Fruit fly (Drosophila melanogaster) S2 (cell line): ENCODE data around the gene CG13449.

Source experiments
- CG8478 ChIP-seq: fragments of >200 bp; optimal IDR thresholded peaks from 2 replicates; lab custom pipeline; 2018
- CTCF ChIP-seq, 2 experiments: fragments of >200 bp; optimal IDR thresholded peaks; 2 replicates each; lab custom pipeline; 2018

Gene CG13449

dm6 chr3L:15600051-15600450 lies 12.6 kb downstream of the CG13449 start:
- no peak for TF ChIP-seq CTCF (optimal IDR thresholded peaks at IDR 0.05; lab: Kevin White, UChicago)
- no peak for TF ChIP-seq CG8478 (lab: Kevin White, UChicago)

DNA sequence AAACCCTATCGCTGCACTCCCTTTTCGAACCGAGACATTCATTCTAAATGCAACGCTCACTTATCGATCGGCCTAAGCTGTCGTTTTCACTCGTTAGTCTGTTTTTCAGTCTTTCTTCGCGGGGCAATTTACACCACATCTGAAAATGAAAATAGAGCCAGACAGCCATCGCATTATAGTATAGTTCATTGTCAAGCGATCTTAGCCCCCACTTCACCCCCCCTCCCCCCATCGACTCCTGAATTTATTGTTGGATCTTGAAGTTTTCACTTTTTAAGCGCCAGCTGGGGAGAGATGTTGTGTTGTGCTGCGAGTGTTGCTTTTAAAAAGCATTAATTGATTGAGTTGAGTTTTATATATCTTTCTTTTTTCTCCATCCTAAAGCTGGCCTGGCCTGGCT lies 13.4 kb downstream of the CG13449 start:
- TF ChIP-seq CG8478 (lab: Kevin White, UChicago) (no peak), CTCF (optimal IDR thresholded peaks at IDR 0.05; lab: Kevin White, UChicago) (no peak)

dm6 chr3L:15597945-15598344 lies 14.7 kb downstream of the CG13449 start:
- TF ChIP-seq CTCF (optimal IDR thresholded peaks at IDR 0.05; lab: Kevin White, UChicago) = no peak
- no peak for TF ChIP-seq CG8478 (lab: Kevin White, UChicago)

DNA sequence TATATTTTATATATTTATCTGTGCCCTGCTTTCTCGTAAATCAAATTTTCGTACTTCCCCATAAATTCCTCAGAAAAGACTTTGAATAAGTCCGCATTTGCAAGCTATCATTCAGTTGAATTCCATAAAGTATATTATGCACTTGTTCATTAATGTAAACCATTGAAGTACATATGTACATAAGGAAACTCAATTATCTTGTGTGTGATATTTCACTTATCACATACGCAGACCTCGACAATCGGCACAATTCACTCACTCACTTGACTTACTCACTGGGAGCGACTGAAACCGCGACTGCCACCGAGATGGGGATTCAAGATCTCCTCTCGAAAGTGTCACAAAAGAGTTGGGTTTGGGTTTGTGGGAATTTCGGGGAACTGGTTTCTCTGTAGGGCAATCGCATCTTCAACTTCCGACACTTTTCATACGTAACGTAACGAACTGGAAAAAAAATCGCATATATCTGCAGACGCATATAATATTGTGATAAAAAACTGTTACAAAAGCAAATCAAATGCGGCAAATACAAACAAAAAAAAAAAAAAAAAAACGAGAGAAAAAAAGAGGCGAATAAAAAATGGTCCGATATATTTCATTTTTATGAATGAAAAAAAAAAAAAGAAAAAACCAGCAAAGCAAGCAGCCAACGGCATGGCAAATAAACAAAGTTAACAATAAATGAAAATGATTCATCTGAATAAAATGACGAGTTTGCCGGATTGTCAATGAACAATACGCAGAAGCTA lies 15.4 kb downstream of the CG13449 start:
- TF ChIP-seq CG8478 (lab: Kevin White, UChicago) (no peak), CTCF (optimal IDR thresholded peaks at IDR 0.05; lab: Kevin White, UChicago) (no peak)

DNA sequence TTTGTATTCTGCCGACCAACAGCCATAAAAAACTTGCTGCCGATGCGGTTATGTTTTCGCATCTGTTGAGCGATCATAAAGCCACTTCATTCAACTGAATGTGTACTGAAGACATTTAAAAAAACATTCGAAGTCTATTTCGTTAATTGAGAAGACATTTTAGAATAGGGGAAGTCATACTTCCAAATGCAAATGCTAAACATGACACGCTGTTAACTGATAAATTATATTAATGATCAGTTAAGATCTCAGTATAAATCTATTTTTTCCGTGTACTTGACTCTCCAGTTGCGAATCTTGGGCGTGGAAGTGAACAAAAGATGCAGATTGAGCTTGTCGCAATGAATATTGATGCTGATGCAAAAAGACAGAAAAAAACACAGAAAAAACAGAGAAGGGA lies 16.6 kb downstream of the CG13449 start:
- TF ChIP-seq CTCF (optimal IDR thresholded peaks at IDR 0.05; lab: Kevin White, UChicago) (no peak), CG8478 (lab: Kevin White, UChicago) (no peak)

DNA sequence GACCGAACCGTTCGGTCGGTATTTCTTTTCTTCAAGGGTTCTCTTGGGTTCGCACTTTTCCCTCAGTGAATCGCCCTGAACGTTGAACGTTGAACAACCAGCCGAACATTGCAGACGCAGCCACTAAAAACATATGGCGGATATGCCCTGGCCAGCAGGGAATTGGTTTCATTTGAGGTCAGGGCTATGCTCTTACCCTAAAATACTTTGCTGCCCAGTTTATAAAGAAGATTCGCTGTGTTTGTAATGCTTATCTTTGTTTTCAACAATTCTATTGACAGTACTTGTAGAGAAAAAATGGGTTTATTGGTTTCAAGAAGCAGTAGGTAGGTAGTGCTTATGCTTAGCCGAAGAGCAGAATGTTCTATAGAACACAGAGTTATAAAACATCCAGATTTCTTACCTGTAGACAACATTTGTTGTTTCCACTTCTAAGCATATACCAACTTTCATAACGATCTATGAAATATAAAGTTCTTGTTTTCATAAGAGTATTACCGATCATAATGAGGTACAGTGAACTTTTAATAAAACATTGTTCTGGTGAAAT lies 17.4 kb downstream of the CG13449 start:
- TF ChIP-seq CG8478 (lab: Kevin White, UChicago) = no peak
- TF ChIP-seq CTCF (optimal IDR thresholded peaks at IDR 0.05; lab: Kevin White, UChicago) = no peak

DNA sequence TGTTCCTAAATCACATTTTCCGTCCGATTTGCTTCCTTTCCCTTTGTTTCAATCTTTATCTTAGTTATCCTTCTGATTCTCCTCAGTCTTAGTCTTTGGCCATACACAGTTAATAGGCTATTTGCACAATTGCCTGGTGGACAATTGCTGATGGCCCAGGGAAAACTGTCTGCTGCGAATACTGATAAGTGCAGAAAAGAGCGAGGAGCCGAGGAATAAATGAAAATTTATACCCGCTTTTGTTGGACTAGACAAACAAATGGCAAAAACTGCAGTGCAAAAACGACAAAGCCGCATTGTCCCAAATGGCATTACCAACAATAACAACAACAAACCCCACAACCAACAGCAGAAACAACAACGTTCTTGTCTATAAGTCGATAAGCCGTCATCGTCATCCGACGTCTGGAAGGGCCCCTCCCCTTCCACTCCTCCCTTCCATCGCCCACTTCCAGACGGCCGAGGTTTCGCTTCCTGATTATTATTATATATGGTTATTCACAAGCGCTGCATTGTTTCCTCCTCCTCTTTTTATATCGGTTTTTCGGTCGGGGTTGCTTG lies 18.5 kb downstream of the CG13449 start:
- TF ChIP-seq CTCF (optimal IDR thresholded peaks at IDR 0.05; lab: Kevin White, UChicago) (no peak), CG8478 (lab: Kevin White, UChicago) (no peak)

DNA sequence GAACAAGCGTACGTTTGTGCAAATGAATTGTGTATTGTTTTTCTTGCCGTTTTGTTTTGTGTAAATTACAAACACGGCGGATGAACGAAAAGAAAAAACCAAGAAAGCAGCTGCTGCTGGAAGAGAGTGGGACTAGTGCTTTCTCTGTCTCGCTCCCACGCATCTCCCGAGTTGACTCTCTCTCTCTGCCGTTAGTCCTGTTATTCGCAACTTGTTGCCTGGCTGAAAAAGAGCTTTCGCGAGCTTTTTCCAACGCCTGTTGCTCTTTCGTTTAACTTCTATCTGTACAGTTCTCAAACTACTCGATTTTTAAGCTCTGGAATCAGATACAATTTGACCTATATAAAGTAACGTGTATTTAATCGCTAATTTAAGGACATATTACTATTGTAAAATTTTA lies 19.2 kb downstream of the CG13449 start:
- no peak for TF ChIP-seq CG8478 (lab: Kevin White, UChicago)
- no peak for TF ChIP-seq CTCF (optimal IDR thresholded peaks at IDR 0.05; lab: Kevin White, UChicago)

DNA sequence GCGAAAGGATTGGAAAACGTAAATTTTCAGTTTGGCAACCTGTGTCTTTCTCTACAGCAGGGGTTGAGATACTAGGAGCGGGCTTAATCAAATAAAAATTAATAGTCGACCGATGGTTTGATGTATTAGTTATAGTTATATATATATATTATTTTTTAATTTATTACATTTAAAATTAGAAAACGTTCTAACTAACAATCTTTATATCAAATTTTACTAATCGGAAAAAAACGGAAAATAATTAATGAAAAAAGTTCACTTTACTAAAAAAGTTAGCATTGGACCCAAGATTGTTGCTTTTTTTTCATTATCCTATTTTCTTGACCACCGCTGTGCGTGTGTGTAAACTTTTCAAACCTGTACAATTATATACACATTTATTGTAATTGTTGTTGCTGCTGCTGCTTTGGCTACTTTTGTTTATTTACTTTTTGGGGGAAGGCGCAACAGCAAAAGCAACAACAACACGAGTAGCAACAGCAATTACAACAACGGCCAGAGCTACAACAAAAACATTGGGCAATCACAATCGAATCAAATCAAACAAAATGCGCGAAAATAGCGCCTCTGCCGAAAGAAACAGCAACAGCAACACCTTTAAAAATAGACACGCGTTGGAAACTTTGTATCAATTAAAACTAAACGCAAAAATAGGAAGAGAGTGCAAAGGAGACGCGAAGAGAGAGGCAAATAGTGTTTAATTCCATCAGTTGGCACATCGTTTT lies 19.9 kb downstream of the CG13449 start:
- TF ChIP-seq CG8478 (lab: Kevin White, UChicago) (no peak), CTCF (optimal IDR thresholded peaks at IDR 0.05; lab: Kevin White, UChicago) (no peak)

dm6 chr3L:15590803-15591597 lies 21.6 kb downstream of the CG13449 start:
- no peak for TF ChIP-seq CTCF (optimal IDR thresholded peaks at IDR 0.05; lab: Kevin White, UChicago)
- TF ChIP-seq CG8478 (lab: Kevin White, UChicago) = no peak

DNA sequence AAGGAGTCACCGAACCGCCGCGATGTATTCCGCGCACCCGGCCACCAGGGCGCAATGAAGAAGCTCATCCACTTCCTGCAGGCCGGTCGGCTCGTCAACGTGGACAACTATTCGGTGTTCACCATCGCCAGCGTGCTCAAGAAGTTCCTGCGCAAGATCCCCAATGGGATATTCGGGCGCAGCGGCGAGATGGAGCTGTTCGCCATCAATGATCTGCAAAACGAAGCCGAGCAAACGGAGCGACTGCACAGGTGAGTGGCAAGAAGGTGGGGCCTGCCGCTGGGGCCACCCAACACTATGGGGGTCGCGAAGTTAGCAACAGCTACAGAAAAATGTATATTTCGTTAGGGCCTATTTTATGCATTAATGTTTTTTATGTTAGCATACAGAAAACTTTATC lies 22.9 kb downstream of the CG13449 start:
- TF ChIP-seq CTCF (optimal IDR thresholded peaks at IDR 0.05; lab: Kevin White, UChicago) = no peak
- no peak for TF ChIP-seq CG8478 (lab: Kevin White, UChicago)

- peak in 1 of 2 experiments; percentile 13 for TF ChIP-seq CTCF (optimal IDR thresholded peaks at IDR 0.05; lab: Kevin White, UChicago)
- TF ChIP-seq CG8478 (lab: Kevin White, UChicago) = no peak
Measured at dm6 chr3L:15588514-15589138, 24.0 kb downstream of the CG13449 start, which contains the start of gene RhoGAP71E. RhoGAP71E (plus strand) TSS chr3L:15588860.

- peak in 1 of 2 experiments; percentile 7 for TF ChIP-seq CTCF (optimal IDR thresholded peaks at IDR 0.05; lab: Kevin White, UChicago)
- TF ChIP-seq CG8478 (lab: Kevin White, UChicago) = no peak
Measured at dm6 chr3L:15587445-15588381, 24.9 kb downstream of the CG13449 start, which contains the start of gene CG7656. CG7656 (minus strand) TSS chr3L:15588175.
